Fruit fly (Drosophila melanogaster): Measurements from ENCODE around the gene mtsh.
A peak's percentile ranks its signal among the peaks of the same experiment; 100 is the strongest.

The mtsh gene

DNA sequence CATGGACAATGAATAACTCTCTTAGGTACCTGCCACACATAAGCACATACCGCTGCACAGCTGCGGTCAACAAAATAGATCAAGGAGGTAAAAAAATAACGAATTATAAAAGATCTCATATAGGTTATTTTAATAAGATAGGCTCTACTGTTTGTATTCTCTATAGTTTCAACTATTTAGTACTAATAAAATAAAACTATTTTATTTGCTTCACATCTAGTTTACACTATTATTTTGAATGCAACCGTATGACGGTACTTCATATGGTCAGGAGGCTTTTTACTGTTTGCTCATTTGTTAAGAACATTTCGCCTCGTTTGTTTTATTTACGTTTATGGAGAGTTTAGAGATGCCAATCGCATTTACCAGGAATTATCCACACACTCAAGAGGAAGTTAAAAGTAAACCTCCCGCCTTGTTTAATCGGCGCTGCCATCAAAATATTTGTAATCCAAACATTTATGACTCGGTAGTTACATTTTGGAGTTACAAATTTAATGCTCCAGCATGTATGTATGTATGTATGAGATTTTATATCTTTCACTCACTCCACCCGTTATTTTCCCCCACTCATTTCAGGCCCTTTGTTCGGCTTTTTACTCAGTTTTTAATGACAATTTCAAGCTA is 44.6 kb downstream of the mtsh start (continued):
- TF ChIP-seq CG6792 (GFP tag; optimal IDR thresholded peaks at IDR 0.05) (peak; percentile 54), fd85E (GFP tag; optimal IDR thresholded peaks at IDR 0.05) (no peak), Ets21C (GFP tag; optimal IDR thresholded peaks at IDR 0.05) (peak; percentile 7), Blimp-1 (GFP tag; optimal IDR thresholded peaks at IDR 0.05) (no peak), CG10669 (GFP tag; optimal IDR thresholded peaks at IDR 0.05) (peak; percentile 70), ss (GFP tag; optimal IDR thresholded peaks at IDR 0.05) (peak; percentile 23 to 53), lz (GFP tag; optimal IDR thresholded peaks at IDR 0.05) (peak; percentile 61), CG6854 (GFP tag; optimal IDR thresholded peaks at IDR 0.05) (no peak), CG6808 (GFP tag; optimal IDR thresholded peaks at IDR 0.05) (peak; percentile 56), CG32006 (GFP tag; optimal IDR thresholded peaks at IDR 0.05) (peak; percentile 81), dac (GFP tag; optimal IDR thresholded peaks at IDR 0.05) (peak; percentile 36), cyc (GFP tag; optimal IDR thresholded peaks at IDR 0.05) (peak; percentile 0), CG3919 (GFP tag; optimal IDR thresholded peaks at IDR 0.05) (peak; percentile 58), Eip75B (GFP tag; optimal IDR thresholded peaks at IDR 0.05) (peak; percentile 65), CG3032 (tag; optimal IDR thresholded peaks at IDR 0.05) (peak; percentile 72), fkh (GFP tag; optimal IDR thresholded peaks at IDR 0.05) (peak; percentile 75), Hr4 (GFP tag; optimal IDR thresholded peaks at IDR 0.05) (peak; percentile 86), CG1621 (tag; optimal IDR thresholded peaks at IDR 0.05) (peak; percentile 55), CG6276 (GFP tag; optimal IDR thresholded peaks at IDR 0.05) (peak; percentile 76), eg (GFP tag; IDR thresholded peaks at IDR 0.05) (peak; percentile 87), fd59A (GFP tag; optimal IDR thresholded peaks at IDR 0.05) (peak; percentile 30), Sox15 (GFP tag; optimal IDR thresholded peaks at IDR 0.05) (peak; percentile 33), Sox102F (GFP tag; optimal IDR thresholded peaks at IDR 0.05) (peak; percentile 41), svp (GFP tag) (peak; percentile 77), esn (GFP tag; optimal IDR thresholded peaks at IDR 0.05) (peak; percentile 70), CG9139 (GFP tag; optimal IDR thresholded peaks at IDR 0.05) (peak; percentile 44), CG6163 (GFP tag; IDR thresholded peaks at IDR 0.05) (peak; percentile 81), pdm3 (GFP tag; optimal IDR thresholded peaks at IDR 0.05) (peak; percentile 69), Sox14 (GFP tag; optimal IDR thresholded peaks at IDR 0.05) (peak; percentile 15), CG7368 (GFP tag; optimal IDR thresholded peaks at IDR 0.05) (peak; percentile 42), CG31627 (GFP tag; optimal IDR thresholded peaks at IDR 0.05) (peak; percentile 42), Met (GFP tag; optimal IDR thresholded peaks at IDR 0.05) (peak; percentile 25), CG34406 (GFP tag; optimal IDR thresholded peaks at IDR 0.05) (peak; percentile 74), Eip78C (GFP tag) (peak; percentile 85), acj6 (GFP tag; optimal IDR thresholded peaks at IDR 0.05) (peak; percentile 70), dsx (GFP tag; optimal IDR thresholded peaks at IDR 0.05; ENCODE audit: poor library complexity, severe bottlenecking) (peak; percentile 67), OdsH (GFP tag; optimal IDR thresholded peaks at IDR 0.05) (peak; percentile 67), Eip93F (GFP tag; optimal IDR thresholded peaks at IDR 0.05) (no peak)

DNA sequence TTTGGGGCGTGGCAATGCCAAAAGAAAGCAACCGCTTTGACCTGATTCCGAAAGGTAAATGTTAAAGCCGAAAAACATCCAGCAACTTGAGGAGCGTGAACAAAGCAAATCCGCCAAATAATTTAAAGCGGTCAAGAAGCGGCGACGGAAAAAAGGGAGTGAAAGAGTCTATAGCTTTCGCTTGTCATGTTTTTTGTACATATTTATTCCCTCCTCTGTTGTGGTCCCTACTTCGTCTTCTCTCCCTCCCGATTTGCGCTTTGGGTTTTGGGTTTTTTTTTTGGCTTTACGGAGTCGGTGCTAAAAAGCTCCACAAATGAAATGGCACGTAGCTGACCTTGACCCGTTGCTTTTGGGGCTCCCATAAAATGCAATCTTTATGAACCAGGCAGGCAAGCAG is 45.6 kb downstream of the mtsh start:
- TF ChIP-seq CG6792 (GFP tag; optimal IDR thresholded peaks at IDR 0.05): no peak
- TF ChIP-seq svp (GFP tag): peak; percentile 69
- TF ChIP-seq CG9139 (GFP tag; optimal IDR thresholded peaks at IDR 0.05): no peak
- TF ChIP-seq Blimp-1 (GFP tag; optimal IDR thresholded peaks at IDR 0.05): peak; percentile 87
- TF ChIP-seq CG10631 (GFP tag; optimal IDR thresholded peaks at IDR 0.05): no peak
- no peak for TF ChIP-seq pdm3 (GFP tag; optimal IDR thresholded peaks at IDR 0.05)
- TF ChIP-seq Hr4 (GFP tag; optimal IDR thresholded peaks at IDR 0.05): no peak
- TF ChIP-seq Eip75B (GFP tag; optimal IDR thresholded peaks at IDR 0.05): peak; percentile 5
- no peak for TF ChIP-seq esn (GFP tag; optimal IDR thresholded peaks at IDR 0.05)
- TF ChIP-seq OdsH (GFP tag; optimal IDR thresholded peaks at IDR 0.05): no peak
- TF ChIP-seq fkh (GFP tag; optimal IDR thresholded peaks at IDR 0.05): no peak
- no peak for TF ChIP-seq CG4318 (GFP tag; optimal IDR thresholded peaks at IDR 0.05)
- no peak for TF ChIP-seq Hr38 (GFP tag; optimal IDR thresholded peaks at IDR 0.05)
- TF ChIP-seq CG6854 (GFP tag; optimal IDR thresholded peaks at IDR 0.05): peak; percentile 70
- TF ChIP-seq Lpt (GFP tag; optimal IDR thresholded peaks at IDR 0.05): no peak
- no peak for TF ChIP-seq eg (GFP tag; IDR thresholded peaks at IDR 0.05)
- no peak for TF ChIP-seq Smox (GFP tag; optimal IDR thresholded peaks at IDR 0.05)
- TF ChIP-seq dac (GFP tag; optimal IDR thresholded peaks at IDR 0.05): no peak
- no peak for TF ChIP-seq Sox14 (GFP tag; optimal IDR thresholded peaks at IDR 0.05)
- TF ChIP-seq vri (GFP tag; optimal IDR thresholded peaks at IDR 0.05): no peak
- TF ChIP-seq CG3919 (GFP tag; optimal IDR thresholded peaks at IDR 0.05): no peak
- peak; percentile 57 for TF ChIP-seq Eip78C (GFP tag)
